Worm (Caenorhabditis elegans) whole organism, late embryonic: Measurements from ENCODE around the gene ZK1098.2.

ENCODE experiments used
- ceh-6 ChIP-seq: fragments of 200-800 bp; sonication (Bioruptor generic); optimal IDR thresholded peaks from 2 replicates; lab custom pipeline; 2018; ENCODE audit warnings: mild to moderate bottlenecking, missing genetic modification characterization, missing compliant biosample characterization
- nhr-11 ChIP-seq: fragments of 150-350 bp; optimal IDR thresholded peaks from 2 replicates; lab custom pipeline; 2014; ENCODE audit warnings: missing biosample characterization, missing genetic modification characterization
- pag-3 ChIP-seq: sonication (generic microtip); optimal IDR thresholded peaks from 2 replicates; lab custom pipeline; 2016; ENCODE audit warnings: missing compliant biosample characterization, missing genetic modification characterization, borderline replicate concordance
- pqm-1 ChIP-seq: sonication (generic microtip); optimal IDR thresholded peaks from 2 replicates; lab custom pipeline; 2016; ENCODE audit warnings: missing genetic modification characterization, missing compliant biosample characterization
- ref-2 ChIP-seq: sonication (generic microtip); optimal IDR thresholded peaks from 2 replicates; lab custom pipeline; 2016; ENCODE audit warnings: missing genetic modification characterization, missing compliant biosample characterization
- sox-2 ChIP-seq: fragments of 200-800 bp; sonication (Bioruptor generic); IDR thresholded peaks from 2 replicates; pipeline ENCODE4 v1.3.6; 2022; ENCODE audit warnings: missing genetic modification reagents, missing genetic modification characterization, missing compliant biosample characterization
- syd-9 ChIP-seq: sonication (generic microtip); optimal IDR thresholded peaks from 2 replicates; lab custom pipeline; 2016; ENCODE audit warnings: mild to moderate bottlenecking, missing genetic modification characterization, moderate library complexity, missing compliant biosample characterization
- unc-86 ChIP-seq: sonication (generic microtip); optimal IDR thresholded peaks from 2 replicates; lab custom pipeline; 2016; ENCODE audit warnings: missing genetic modification characterization, missing compliant biosample characterization

- no peak for TF ChIP-seq syd-9 (tag; lab: Kevin White, UChicago)
- no peak for TF ChIP-seq ref-2 (tag; lab: Kevin White, UChicago)
- no peak for TF ChIP-seq pqm-1 (tag; lab: Kevin White, UChicago)
- TF ChIP-seq ceh-6 (GFP tag; lab: Kevin White, UChicago): no peak
- TF ChIP-seq unc-86 (tag; lab: Kevin White, UChicago): no peak
- no peak for TF ChIP-seq pag-3 (tag; lab: Kevin White, UChicago)
- no peak for TF ChIP-seq sox-2 (GFP tag; lab: Robert Waterston, UW)
- TF ChIP-seq nhr-11: no peak
Measured at ce11 chrIII:9564410-9564809, 35.5 kb downstream of the ZK1098.2 start, which contains the start of gene C48B4.10.
